Fruit fly (Drosophila melanogaster): Measurements from ENCODE around the gene ear.

The ear gene

DNA sequence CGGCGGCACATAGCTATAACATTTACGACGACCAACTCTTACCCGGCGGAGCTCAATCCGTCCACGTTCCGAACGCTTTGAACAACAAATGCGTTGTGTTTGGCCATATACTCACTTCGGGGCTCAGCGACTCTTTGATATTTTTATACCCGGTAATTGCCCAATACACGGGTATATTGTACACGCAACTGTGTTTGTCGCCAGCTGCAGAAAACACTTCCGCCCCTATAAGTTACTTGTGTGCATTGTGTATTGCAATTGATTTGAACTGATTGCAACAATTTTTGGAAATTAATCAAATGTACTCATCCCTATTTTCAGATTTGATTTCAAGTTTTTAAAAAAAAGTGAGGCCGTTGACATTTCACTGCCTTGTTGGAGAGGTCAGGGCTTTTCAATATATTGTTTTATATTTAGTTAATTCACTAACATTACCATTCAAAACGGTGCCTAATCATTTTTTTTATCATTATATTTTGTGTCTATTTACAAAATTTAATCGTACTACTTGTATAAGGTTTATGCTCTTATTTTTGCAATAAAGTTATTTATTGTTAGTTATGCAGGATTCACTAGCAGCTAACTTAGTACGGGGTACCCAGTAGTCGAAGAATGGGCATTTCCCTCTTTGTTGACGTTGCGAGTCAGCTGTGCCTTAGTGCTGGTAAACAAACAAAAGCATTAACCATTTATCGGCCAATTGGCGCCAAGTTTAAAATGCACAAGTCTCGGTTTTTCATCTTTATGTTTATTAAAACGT, 22.6 kb downstream of the ear start, which contains the start of gene Nagk (continued):
- TF ChIP-seq Hr4 (GFP tag; optimal IDR thresholded peaks at IDR 0.05) (no peak), CG6792 (GFP tag; optimal IDR thresholded peaks at IDR 0.05) (peak; percentile 63), eg (GFP tag; IDR thresholded peaks at IDR 0.05) (peak; percentile 24; the same call in 2 of the 3 replicates), Hr39 (GFP tag; optimal IDR thresholded peaks at IDR 0.05) (peak; percentile 58), CG4318 (GFP tag; optimal IDR thresholded peaks at IDR 0.05) (no peak), Eip75B (GFP tag; optimal IDR thresholded peaks at IDR 0.05) (peak; percentile 72), Ets96B (tag; optimal IDR thresholded peaks at IDR 0.05) (peak; percentile 25), CG8319 (GFP tag; optimal IDR thresholded peaks at IDR 0.05) (peak; percentile 34), CG3919 (GFP tag; optimal IDR thresholded peaks at IDR 0.05) (peak; percentile 76), CG1621 (tag; optimal IDR thresholded peaks at IDR 0.05) (no peak), Blimp-1 (GFP tag; optimal IDR thresholded peaks at IDR 0.05) (no peak), CG8119 (GFP tag; IDR thresholded peaks at IDR 0.05) (no peak), CG32006 (GFP tag; optimal IDR thresholded peaks at IDR 0.05) (peak; percentile 87), Sox14 (GFP tag; optimal IDR thresholded peaks at IDR 0.05) (peak; percentile 83), achi (GFP tag; optimal IDR thresholded peaks at IDR 0.05) (peak; percentile 67), CG9139 (GFP tag; optimal IDR thresholded peaks at IDR 0.05) (no peak), dsx (GFP tag; optimal IDR thresholded peaks at IDR 0.05; ENCODE audit: poor library complexity, severe bottlenecking) (peak; percentile 4), Sox102F (GFP tag; optimal IDR thresholded peaks at IDR 0.05) (no peak), CG6808 (GFP tag; optimal IDR thresholded peaks at IDR 0.05) (no peak), fd59A (GFP tag; optimal IDR thresholded peaks at IDR 0.05) (peak; percentile 55), CG10631 (GFP tag; optimal IDR thresholded peaks at IDR 0.05) (no peak), svp (GFP tag) (peak; percentile 92), vri (GFP tag; optimal IDR thresholded peaks at IDR 0.05) (no peak), CG16779 (tag; optimal IDR thresholded peaks at IDR 0.05) (no peak), CG15336 (GFP tag; IDR thresholded peaks at IDR 0.05) (no peak; the same call in 1 of the 2 replicates), CG34406 (GFP tag; optimal IDR thresholded peaks at IDR 0.05) (peak; percentile 64), OdsH (GFP tag; optimal IDR thresholded peaks at IDR 0.05) (peak; percentile 69), CG6163 (GFP tag; IDR thresholded peaks at IDR 0.05) (peak; percentile 22; the same call in 1 of the 3 replicates), Sox15 (GFP tag; optimal IDR thresholded peaks at IDR 0.05) (peak; percentile 40), Eip93F (GFP tag; optimal IDR thresholded peaks at IDR 0.05) (no peak), cyc (GFP tag; optimal IDR thresholded peaks at IDR 0.05) (peak; percentile 67), CG31627 (GFP tag; optimal IDR thresholded peaks at IDR 0.05) (peak; percentile 67), Met (GFP tag; optimal IDR thresholded peaks at IDR 0.05) (no peak)

DNA sequence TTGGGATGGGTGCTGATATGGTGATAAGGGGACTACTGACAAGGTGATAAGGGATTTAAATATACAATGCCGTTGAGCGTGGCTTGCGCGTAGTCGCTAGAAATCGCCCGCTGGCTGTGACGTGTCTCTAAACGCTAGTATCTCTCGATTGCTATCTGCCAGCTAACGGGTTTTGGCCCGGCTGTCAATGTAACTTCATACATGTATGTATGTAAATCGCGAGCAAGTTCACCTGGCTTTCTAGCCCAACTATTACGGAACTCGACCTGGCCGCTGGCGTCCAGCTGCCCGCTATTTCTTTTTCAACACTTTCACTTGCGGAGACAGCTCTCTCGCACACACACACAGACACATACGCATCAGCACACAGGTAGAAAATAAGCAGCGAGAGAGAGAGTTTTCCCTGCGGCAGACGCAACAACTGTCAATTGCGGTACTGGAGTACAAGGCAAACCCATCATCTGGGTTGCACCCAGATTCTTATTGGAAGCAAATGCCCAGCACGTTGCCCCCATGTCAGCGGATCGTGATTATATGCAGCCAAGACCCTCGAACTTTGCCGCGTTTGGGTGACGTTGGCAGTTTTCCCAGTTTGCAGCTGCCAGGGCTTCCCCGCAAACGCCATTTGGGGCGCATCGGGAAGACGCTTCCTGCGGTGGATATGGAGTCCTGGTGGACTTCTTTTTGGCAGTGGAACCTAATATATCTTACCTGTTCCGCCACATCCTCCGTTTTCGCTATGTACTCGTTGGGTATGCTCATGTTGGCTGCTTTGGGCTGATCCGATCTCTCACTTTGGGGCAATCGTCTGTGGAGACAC, 24.9 kb downstream of the ear start:
- TF ChIP-seq CG6276 (GFP tag; optimal IDR thresholded peaks at IDR 0.05) = no peak
- TF ChIP-seq Blimp-1 (GFP tag; optimal IDR thresholded peaks at IDR 0.05) = peak; percentile 92

dm6 chr3R:15346018-15346383, 25.4 kb downstream of the ear start, which contains the start of the genes Surf4 and CG31301:
TSS of gene Surf4 (minus strand) at chr3R:15346176.
TSS of gene CG31301 (plus strand) at chr3R:15346205.
- TF ChIP-seq esn (GFP tag; optimal IDR thresholded peaks at IDR 0.05) (peak; percentile 9), cyc (GFP tag; optimal IDR thresholded peaks at IDR 0.05) (no peak), dsx (GFP tag; optimal IDR thresholded peaks at IDR 0.05; ENCODE audit: poor library complexity, severe bottlenecking) (peak; percentile 91)
